Worm (Caenorhabditis elegans) whole organism, L4 larva: ENCODE measurements around the gene T19B10.2.

Source experiments
- F26F4.8 ChIP-seq: fragments of 200-800 bp; sonication (Bioruptor generic); conservative IDR thresholded peaks from 2 replicates; pipeline ENCODE4 v1.3.6; 2022; ENCODE audit warnings: missing genetic modification characterization, missing compliant biosample characterization
- F37D6.2 ChIP-seq: sonication (generic microtip); optimal IDR thresholded peaks from 2 replicates; lab custom pipeline; 2016; ENCODE audit warnings: mild to moderate bottlenecking, missing genetic modification characterization, missing compliant biosample characterization
- F44E2.7 ChIP-seq: fragments of 200-800 bp; sonication (Bioruptor generic); IDR thresholded peaks from 2 replicates; pipeline ENCODE4 v2.1.2; 2022; ENCODE audit warnings: missing genetic modification characterization, missing compliant biosample characterization
- F49E8.2 ChIP-seq: sonication (generic microtip); optimal IDR thresholded peaks from 2 replicates; lab custom pipeline; 2016; ENCODE audit warnings: missing compliant biosample characterization, mild to moderate bottlenecking, missing genetic modification characterization, borderline replicate concordance
- R02D3.7 ChIP-seq: fragments of 150-350 bp; sonication (generic microtip); optimal IDR thresholded peaks from 3 replicates; lab custom pipeline; 2014; ENCODE audit warnings: missing biosample characterization, missing genetic modification characterization
- T26A8.4 ChIP-seq: fragments of 200-800 bp; sonication (Bioruptor generic); IDR thresholded peaks from 2 replicates; pipeline ENCODE4 v1.3.6; 2022; ENCODE audit warnings: missing genetic modification characterization, missing compliant biosample characterization
- Y48G9A.11 ChIP-seq: fragments of 200-800 bp; sonication (Bioruptor generic); IDR thresholded peaks from 2 replicates; pipeline ENCODE4 v1.3.6; 2022; ENCODE audit warnings: missing genetic modification reagents, missing genetic modification characterization, missing compliant biosample characterization
- Y5F2A.4 ChIP-seq: fragments of 200-800 bp; sonication (Bioruptor generic); optimal IDR thresholded peaks from 2 replicates; lab custom pipeline; 2018; ENCODE audit warnings: mild to moderate bottlenecking, missing genetic modification characterization, missing compliant biosample characterization
- Y75B8A.6 ChIP-seq: fragments of 200-800 bp; sonication (Bioruptor generic); IDR thresholded peaks from 2 replicates; pipeline ENCODE4 v1.3.6; 2022; ENCODE audit warnings: missing genetic modification reagents, missing genetic modification characterization, missing compliant biosample characterization
- arid-1 ChIP-seq: fragments of 200-800 bp; sonication (Bioruptor generic); conservative IDR thresholded peaks from 2 replicates; pipeline ENCODE4 v1.3.6; 2022; ENCODE audit warnings: missing genetic modification reagents, missing genetic modification characterization, missing compliant biosample characterization
- ces-1 ChIP-seq: fragments of 150-350 bp; sonication (generic microtip); optimal IDR thresholded peaks from 4 replicates; lab custom pipeline; 2014; ENCODE audit warnings: missing biosample characterization, missing genetic modification reagents, missing genetic modification characterization
- ctbp-1 ChIP-seq: fragments of 200-800 bp; sonication (Bioruptor generic); IDR thresholded peaks from 2 replicates; pipeline ENCODE4 v1.3.6; 2022; ENCODE audit warnings: missing genetic modification reagents, missing genetic modification characterization, missing compliant biosample characterization
- daf-16 ChIP-seq, 3 experiments: sonication (generic microtip); optimal IDR thresholded peaks; 2 replicates each; lab custom pipeline; 2016 to 2017; ENCODE audit warnings: missing genetic modification characterization in 3 of 3, missing genetic modification reagents in 3 of 3, mild to moderate bottlenecking in 2 of 3, missing compliant biosample characterization in 2 of 3, missing biosample characterization in 1 of 3, moderate library complexity in 1 of 3
- dmd-6 ChIP-seq: fragments of 200-800 bp; sonication (Bioruptor generic); IDR thresholded peaks from 2 replicates; pipeline ENCODE4 v1.3.6; 2022; ENCODE audit warnings: missing genetic modification reagents, missing genetic modification characterization, missing compliant biosample characterization
- dmd-9 ChIP-seq: fragments of 200-800 bp; sonication (Bioruptor generic); IDR thresholded peaks from 2 replicates; pipeline ENCODE4 v1.3.6; 2022; ENCODE audit warnings: missing genetic modification reagents, missing genetic modification characterization, missing compliant biosample characterization
- dpl-1 ChIP-seq: fragments of 150-350 bp; optimal IDR thresholded peaks from 2 replicates; lab custom pipeline; 2014; ENCODE audit warnings: missing biosample characterization, missing genetic modification reagents, missing genetic modification characterization
- dve-1 ChIP-seq: sonication (generic microtip); optimal IDR thresholded peaks from 2 replicates; lab custom pipeline; 2017; ENCODE audit warnings: antibody characterized with exemption, mild to moderate bottlenecking, missing genetic modification characterization, missing compliant biosample characterization; ENCODE audit not compliant: insufficient read depth
- egl-43 ChIP-seq: fragments of 200-800 bp; sonication (Bioruptor generic); IDR thresholded peaks from 2 replicates; pipeline ENCODE4 v1.3.6; 2022; ENCODE audit warnings: missing genetic modification reagents, missing genetic modification characterization, missing compliant biosample characterization
- fkh-10 ChIP-seq: fragments of 150-350 bp; optimal IDR thresholded peaks from 2 replicates; lab custom pipeline; 2014; ENCODE audit warnings: missing biosample characterization, missing genetic modification reagents, missing genetic modification characterization
- hlh-11 ChIP-seq: fragments of 200-800 bp; sonication (Bioruptor generic); optimal IDR thresholded peaks from 2 replicates; lab custom pipeline; 2018; ENCODE audit warnings: mild to moderate bottlenecking, missing genetic modification characterization, missing compliant biosample characterization
- hlh-30 ChIP-seq: sonication (generic microtip); optimal IDR thresholded peaks from 2 replicates; lab custom pipeline; 2017; ENCODE audit warnings: antibody characterized with exemption, mild to moderate bottlenecking, missing genetic modification characterization, missing compliant biosample characterization; ENCODE audit not compliant: insufficient read depth
- hmg-1.1 ChIP-seq: fragments of 200-800 bp; sonication (Bioruptor generic); IDR thresholded peaks from 2 replicates; pipeline ENCODE4 v1.3.6; 2022; ENCODE audit warnings: missing genetic modification reagents, missing genetic modification characterization, missing compliant biosample characterization
- jun-1 ChIP-seq: fragments of 150-350 bp; optimal IDR thresholded peaks from 2 replicates; lab custom pipeline; 2014; ENCODE audit warnings: missing biosample characterization, missing genetic modification reagents, missing genetic modification characterization
- lin-1 ChIP-seq: fragments of 200-800 bp; sonication (Bioruptor generic); IDR thresholded peaks from 2 replicates; pipeline ENCODE4 v1.3.6; 2022; ENCODE audit warnings: missing genetic modification reagents, missing genetic modification characterization, missing compliant biosample characterization
- lin-13 ChIP-seq: fragments of 150-350 bp; optimal IDR thresholded peaks from 2 replicates; lab custom pipeline; 2014; ENCODE audit warnings: missing biosample characterization, missing genetic modification reagents, missing genetic modification characterization
- lin-38 ChIP-seq: fragments of 200-800 bp; sonication (Bioruptor generic); IDR thresholded peaks from 2 replicates; pipeline ENCODE4 v1.3.6; 2022; ENCODE audit warnings: missing genetic modification reagents, missing genetic modification characterization, missing compliant biosample characterization
- madf-5 ChIP-seq, 2 experiments: fragments of 200-800 bp; sonication (Bioruptor generic); IDR thresholded peaks; 2 replicates each; pipeline ENCODE4 v1.3.6; 2022; ENCODE audit warnings: missing compliant biosample characterization in 2 of 2, missing genetic modification characterization in 2 of 2
- madf-9 ChIP-seq: fragments of 200-800 bp; sonication (Bioruptor generic); conservative IDR thresholded peaks from 2 replicates; pipeline ENCODE4 v1.3.6; 2022; ENCODE audit warnings: missing genetic modification reagents, missing genetic modification characterization, missing compliant biosample characterization
- mdt-29 ChIP-seq: fragments of 200-800 bp; sonication (Bioruptor generic); IDR thresholded peaks from 2 replicates; pipeline ENCODE4 v1.3.6; 2022; ENCODE audit warnings: missing genetic modification reagents, missing genetic modification characterization, missing compliant biosample characterization
- mep-1 ChIP-seq: fragments of 150-350 bp; sonication (generic microtip); optimal IDR thresholded peaks from 3 replicates; lab custom pipeline; 2014; ENCODE audit warnings: missing biosample characterization, missing genetic modification characterization
- mes-2 ChIP-seq: sonication (generic microtip); optimal IDR thresholded peaks from 2 replicates; lab custom pipeline; 2016; ENCODE audit warnings: missing genotype, mild to moderate bottlenecking, missing genetic modification characterization, missing compliant biosample characterization; ENCODE audit not compliant: poor library complexity, severe bottlenecking
- mxl-3 ChIP-seq: fragments of 200-800 bp; sonication (Bioruptor generic); optimal IDR thresholded peaks from 2 replicates; lab custom pipeline; 2018; ENCODE audit warnings: mild to moderate bottlenecking, missing genetic modification characterization, missing compliant biosample characterization
- nhr-237 ChIP-seq: sonication (generic microtip); optimal IDR thresholded peaks from 2 replicates; lab custom pipeline; 2017; ENCODE audit warnings: missing biosample characterization, missing genetic modification characterization
- nhr-28 ChIP-seq: fragments of 150-350 bp; optimal IDR thresholded peaks from 2 replicates; lab custom pipeline; 2014; ENCODE audit warnings: missing biosample characterization, missing genetic modification characterization
- nhr-6 ChIP-seq: fragments of 150-350 bp; optimal IDR thresholded peaks from 2 replicates; lab custom pipeline; 2014; ENCODE audit warnings: missing biosample characterization, missing genetic modification characterization
- nhr-76 ChIP-seq: fragments of 150-350 bp; optimal IDR thresholded peaks from 2 replicates; lab custom pipeline; 2014; ENCODE audit warnings: missing biosample characterization, missing genetic modification characterization
- nhr-77 ChIP-seq: fragments of 150-350 bp; optimal IDR thresholded peaks from 2 replicates; lab custom pipeline; 2014; ENCODE audit warnings: missing biosample characterization, missing genetic modification characterization
- pha-4 ChIP-seq, 2 experiments: fragments of 150-350 bp in 1 of 2; fragments of 200-800 bp in 1 of 2; sonication (Bioruptor generic) in 1 of 2; IDR thresholded peaks in 1 of 2; optimal IDR thresholded peaks in 1 of 2; 2 replicates each; pipeline versions ENCODE4 v1.3.6 to Lab custom; 2014 to 2022; ENCODE audit warnings: missing genetic modification characterization in 2 of 2, missing genetic modification reagents in 2 of 2, missing biosample characterization in 1 of 2, missing compliant biosample characterization in 1 of 2
- php-3 ChIP-seq: fragments of 200-800 bp; sonication (Bioruptor generic); IDR thresholded peaks from 2 replicates; pipeline ENCODE4 v1.3.6; 2022; ENCODE audit warnings: missing genetic modification reagents, missing genetic modification characterization, missing compliant biosample characterization
- rbr-2 ChIP-seq: sonication (generic microtip); optimal IDR thresholded peaks from 2 replicates; lab custom pipeline; 2016; ENCODE audit warnings: missing genotype, missing genetic modification characterization, missing compliant biosample characterization
- snpc-1.2 ChIP-seq: fragments of 200-800 bp; sonication (Bioruptor generic); IDR thresholded peaks from 2 replicates; pipeline ENCODE4 v1.3.6; 2022; ENCODE audit warnings: missing genetic modification reagents, missing genetic modification characterization, missing compliant biosample characterization
- tag-97 ChIP-seq: fragments of 200-800 bp; sonication (Bioruptor generic); IDR thresholded peaks from 2 replicates; pipeline ENCODE4 v1.3.6; 2022; ENCODE audit warnings: missing genetic modification characterization, missing compliant biosample characterization
- tra-1 ChIP-seq: fragments of 200-800 bp; sonication (Bioruptor generic); IDR thresholded peaks from 2 replicates; pipeline ENCODE4 v1.3.6; 2022; ENCODE audit warnings: missing genetic modification reagents, missing genetic modification characterization, missing compliant biosample characterization
- unc-130 ChIP-seq: sonication (generic microtip); optimal IDR thresholded peaks from 2 replicates; lab custom pipeline; 2016; ENCODE audit warnings: missing genetic modification reagents, missing genetic modification characterization, missing compliant biosample characterization
- unc-62 ChIP-seq, 3 experiments: fragments of 150-350 bp in 1 of 3; sonication (generic microtip); optimal IDR thresholded peaks in 2 of 3; peaks in 1 of 3; 1 replicate in 1 of 3; 2 replicates in 2 of 3; lab custom pipeline; 2014 to 2017; ENCODE audit warnings: missing biosample characterization in 3 of 3, missing genetic modification characterization in 3 of 3, missing genetic modification reagents in 3 of 3, missing genotype in 1 of 3
- vab-7 ChIP-seq: fragments of 200-800 bp; sonication (Bioruptor generic); IDR thresholded peaks from 2 replicates; pipeline ENCODE4 v1.3.6; 2022; ENCODE audit warnings: missing genetic modification reagents, missing genetic modification characterization, missing compliant biosample characterization

Gene T19B10.2

ce11 chrV:11239187-11239725 lies 18.2 kb downstream of the T19B10.2 start, which contains the start of the genes dvc-1 and ima-1:
TSS of gene dvc-1 (minus strand) at chrV:11239331.
TSS of gene ima-1 (plus strand) at chrV:11239675.
- TF ChIP-seq dpl-1 (GFP tag; lab: Kevin White, UChicago) (peak; percentile 57), Y48G9A.11 (GFP tag; lab: Robert Waterston, UW) (0 out of 2 replicates have a peak, but pooled peaks have one; percentile 27), tra-1 (GFP tag; lab: Robert Waterston, UW) (no peak), hlh-11 (peak; percentile 58), lin-1 (GFP tag; lab: Robert Waterston, UW) (no peak), lin-13 (GFP tag; lab: Kevin White, UChicago) (peak; percentile 63), hmg-1.1 (GFP tag; lab: Robert Waterston, UW) (peak; percentile 49; the same call in 1 of the 2 replicates), nhr-6 (peak; percentile 50), ctbp-1 (GFP tag; lab: Robert Waterston, UW) (0 out of 2 replicates have a peak, but pooled peaks have one; percentile 8), nhr-28 (tag; lab: Kevin White, UChicago) (peak; percentile 26), vab-7 (GFP tag; lab: Robert Waterston, UW) (peak; percentile 45), snpc-1.2 (GFP tag; lab: Robert Waterston, UW) (no peak), php-3 (GFP tag; lab: Robert Waterston, UW) (0 out of 2 replicates have a peak, but pooled peaks have one; percentile 30), lin-38 (GFP tag; lab: Robert Waterston, UW) (peak; percentile 82), mdt-29 (GFP tag; lab: Robert Waterston, UW) (peak; percentile 31; the same call in 1 of the 2 replicates), mxl-3 (peak; percentile 11), mes-2 (tag; lab: Kevin White, UChicago) (peak; percentile 91), F37D6.2 (no peak), unc-130 (GFP tag; lab: Kevin White, UChicago) (peak; percentile 96), T26A8.4 (GFP tag; lab: Robert Waterston, UW) (no peak), F26F4.8 (GFP tag; lab: Robert Waterston, UW) (no peak), R02D3.7 (tag; lab: Kevin White, UChicago) (peak; percentile 96), pha-4 (GFP tag; IDR thresholded peaks at IDR 0.05; lab: Robert Waterston, UW) (peak; percentile 43; the same call in 1 of the 2 replicates), pha-4 (tag; optimal IDR thresholded peaks at IDR 0.05; lab: Kevin White, UChicago) (no peak), dmd-6 (GFP tag; lab: Robert Waterston, UW) (no peak), F49E8.2 (tag; lab: Kevin White, UChicago) (peak; percentile 31), mep-1 (tag; lab: Kevin White, UChicago) (peak; percentile 59), hlh-30 (tag; lab: Kevin White, UChicago) (peak; percentile 75), dve-1 (tag; lab: Kevin White, UChicago) (peak; percentile 43), F44E2.7 (GFP tag; lab: Robert Waterston, UW) (no peak), nhr-77 (peak; percentile 58), rbr-2 (tag; lab: Kevin White, UChicago) (peak; percentile 17), dmd-9 (GFP tag; lab: Robert Waterston, UW) (0 out of 2 replicates have a peak, but pooled peaks have one; percentile 36), arid-1 (GFP tag; lab: Robert Waterston, UW) (0 out of 2 replicates have a peak, but pooled peaks have one; percentile 44), Y5F2A.4 (GFP tag; lab: Kevin White, UChicago) (no peak), egl-43 (peak; percentile 65)
- TF ChIP-seq, all 104 proteins: peak for 26

ce11 chrV:11241580-11241979 lies 20.5 kb downstream of the T19B10.2 start, which contains the start of gene pgap-1:
TSS of gene pgap-1 (plus strand) at chrV:11241880.
- TF ChIP-seq madf-9 (no peak), nhr-76 (no peak), ces-1 (GFP tag; lab: Kevin White, UChicago) (no peak), fkh-10 (GFP tag; lab: Kevin White, UChicago) (no peak), T26A8.4 (GFP tag; lab: Robert Waterston, UW) (no peak), daf-16 (GFP tag; optimal IDR thresholded peaks at IDR 0.05; lab: Kevin White, UChicago) (no peak), daf-16 (tag; optimal IDR thresholded peaks at IDR 0.05; lab: Kevin White, UChicago) (no peak), Y75B8A.6 (no peak), madf-5 (GFP tag; IDR thresholded peaks at IDR 0.05; lab: Robert Waterston, UW) (no peak), tag-97 (GFP tag; lab: Robert Waterston, UW) (no peak), mxl-3 (no peak), hlh-11 (no peak), nhr-28 (tag; lab: Kevin White, UChicago) (no peak), nhr-237 (no peak), jun-1 (tag; lab: Kevin White, UChicago) (no peak), hlh-30 (tag; lab: Kevin White, UChicago) (no peak), nhr-77 (no peak), unc-62 (GFP tag; optimal IDR thresholded peaks at IDR 0.05 in 1 of 2; lab: Kevin White, UChicago) (no peak), unc-62 (tag; optimal IDR thresholded peaks at IDR 0.05; lab: Kevin White, UChicago) (no peak)
